Worm (Caenorhabditis elegans) whole organism, L3 larva: ENCODE data around the gene C23G10.1.

Experiments used
- R02D3.7 ChIP-seq: fragments of 150-350 bp; optimal IDR thresholded peaks from 2 replicates; lab custom pipeline; 2014; ENCODE audit warnings: missing biosample characterization, missing genetic modification characterization
- ZK546.5 ChIP-seq: sonication (generic microtip); optimal IDR thresholded peaks from 2 replicates; lab custom pipeline; 2017; ENCODE audit warnings: missing biosample characterization, missing genetic modification characterization
- aly-2 ChIP-seq: fragments of 150-350 bp; optimal IDR thresholded peaks from 2 replicates; lab custom pipeline; 2014; ENCODE audit warnings: missing biosample characterization, missing genetic modification characterization
- ama-1 ChIP-seq: fragments of 150-350 bp; optimal IDR thresholded peaks from 2 replicates; lab custom pipeline; 2018
- ceh-28 ChIP-seq: fragments of 150-350 bp; optimal IDR thresholded peaks from 2 replicates; lab custom pipeline; 2014; ENCODE audit warnings: missing biosample characterization, missing genetic modification reagents, missing genetic modification characterization
- ceh-82 ChIP-seq: fragments of 150-350 bp; optimal IDR thresholded peaks from 2 replicates; lab custom pipeline; 2014; ENCODE audit warnings: missing biosample characterization, missing genetic modification characterization
- ceh-9 ChIP-seq: sonication (generic microtip); optimal IDR thresholded peaks from 2 replicates; lab custom pipeline; 2018; ENCODE audit warnings: missing biosample characterization, missing genetic modification characterization
- egl-27 ChIP-seq: sonication (generic microtip); optimal IDR thresholded peaks from 4 replicates; lab custom pipeline; 2017; ENCODE audit warnings: missing biosample characterization, missing genetic modification reagents, missing genetic modification characterization
- egl-5 ChIP-seq: fragments of 150-350 bp; optimal IDR thresholded peaks from 2 replicates; lab custom pipeline; 2017; ENCODE audit warnings: missing biosample characterization, missing genetic modification reagents, missing genetic modification characterization, inconsistent platforms
- elt-1 ChIP-seq: fragments of 150-350 bp; optimal IDR thresholded peaks from 2 replicates; lab custom pipeline; 2014; ENCODE audit warnings: missing biosample characterization, missing genetic modification characterization
- elt-2 ChIP-seq: sonication (generic microtip); optimal IDR thresholded peaks from 2 replicates; lab custom pipeline; 2016; ENCODE audit warnings: missing genetic modification reagents, mild to moderate bottlenecking, missing genetic modification characterization, missing compliant biosample characterization
- elt-3 ChIP-seq, 3 experiments: fragments of 150-350 bp in 1 of 3; sonication (generic microtip) in 2 of 3; optimal IDR thresholded peaks; 2 replicates in 2 of 3; 4 replicates in 1 of 3; lab custom pipeline; 2014 to 2017; ENCODE audit warnings: missing biosample characterization in 3 of 3, missing genetic modification characterization in 3 of 3
- eor-1 ChIP-seq, 2 experiments: fragments of 150-350 bp; optimal IDR thresholded peaks; 2 replicates each; lab custom pipeline; 2014 to 2018; ENCODE audit warnings: missing biosample characterization in 2 of 2, missing genetic modification characterization in 2 of 2
- fkh-10 ChIP-seq: sonication (generic microtip); optimal IDR thresholded peaks from 2 replicates; lab custom pipeline; 2017; ENCODE audit warnings: missing biosample characterization, missing genetic modification reagents, missing genetic modification characterization
- fkh-2 ChIP-seq: fragments of 150-350 bp; optimal IDR thresholded peaks from 2 replicates; lab custom pipeline; 2014; ENCODE audit warnings: missing biosample characterization, missing genetic modification reagents, missing genetic modification characterization
- fos-1 ChIP-seq: fragments of 150-350 bp; optimal IDR thresholded peaks from 2 replicates; lab custom pipeline; 2014; ENCODE audit warnings: missing biosample characterization, missing genetic modification characterization
- jun-1 ChIP-seq: fragments of 150-350 bp; optimal IDR thresholded peaks from 2 replicates; lab custom pipeline; 2014; ENCODE audit warnings: missing biosample characterization, missing genetic modification reagents, missing genetic modification characterization
- lin-15B ChIP-seq: fragments of 150-350 bp; optimal IDR thresholded peaks from 2 replicates; lab custom pipeline; 2014; ENCODE audit warnings: missing biosample characterization, missing genetic modification characterization
- lin-39 ChIP-seq: fragments of 150-350 bp; optimal IDR thresholded peaks from 2 replicates; lab custom pipeline; 2018; ENCODE audit warnings: missing biosample characterization, missing genetic modification reagents, missing genetic modification characterization
- lsy-12 ChIP-seq: sonication (generic microtip); optimal IDR thresholded peaks from 2 replicates; lab custom pipeline; 2016; ENCODE audit warnings: mild to moderate bottlenecking, missing genetic modification characterization, missing compliant biosample characterization
- mml-1 ChIP-seq: fragments of 150-350 bp; sonication (generic microtip); optimal IDR thresholded peaks from 3 replicates; lab custom pipeline; 2014; ENCODE audit warnings: missing biosample characterization, missing genetic modification characterization
- nfya-1 ChIP-seq: sonication (generic microtip); optimal IDR thresholded peaks from 2 replicates; lab custom pipeline; 2017; ENCODE audit warnings: missing genetic modification characterization, mild to moderate bottlenecking, missing compliant biosample characterization, antibody characterized with exemption, moderate library complexity; ENCODE audit not compliant: insufficient read depth
- nhr-11 ChIP-seq: fragments of 150-350 bp; optimal IDR thresholded peaks from 2 replicates; lab custom pipeline; 2014; ENCODE audit warnings: missing biosample characterization, missing genetic modification characterization
- nhr-12 ChIP-seq: fragments of 150-350 bp; optimal IDR thresholded peaks from 2 replicates; lab custom pipeline; 2014; ENCODE audit warnings: missing biosample characterization, missing genetic modification characterization
- nhr-23 ChIP-seq: fragments of 150-350 bp; optimal IDR thresholded peaks from 2 replicates; lab custom pipeline; 2014; ENCODE audit warnings: missing biosample characterization, missing genetic modification reagents, missing genetic modification characterization
- nhr-237 ChIP-seq: fragments of 150-350 bp; optimal IDR thresholded peaks from 2 replicates; lab custom pipeline; 2014; ENCODE audit warnings: missing biosample characterization, missing genetic modification characterization
- nhr-25 ChIP-seq: sonication (generic microtip); optimal IDR thresholded peaks from 2 replicates; lab custom pipeline; 2017; ENCODE audit warnings: missing biosample characterization, missing genetic modification characterization
- nhr-28 ChIP-seq: fragments of 150-350 bp; optimal IDR thresholded peaks from 2 replicates; lab custom pipeline; 2014; ENCODE audit warnings: missing biosample characterization, missing genetic modification characterization
- nhr-67 ChIP-seq: fragments of 150-350 bp; optimal IDR thresholded peaks from 2 replicates; lab custom pipeline; 2014; ENCODE audit warnings: missing biosample characterization, missing genetic modification characterization
- nhr-76 ChIP-seq: fragments of 150-350 bp; sonication (generic microtip); optimal IDR thresholded peaks from 5 replicates; lab custom pipeline; 2014; ENCODE audit warnings: missing biosample characterization, missing genetic modification characterization
- pha-4 ChIP-seq: fragments of 150-350 bp; optimal IDR thresholded peaks from 2 replicates; lab custom pipeline; 2014; ENCODE audit warnings: missing biosample characterization, missing genetic modification reagents, missing genetic modification characterization
- pqm-1 ChIP-seq: fragments of 150-350 bp; optimal IDR thresholded peaks from 2 replicates; lab custom pipeline; 2017; ENCODE audit warnings: missing biosample characterization, missing genetic modification characterization, inconsistent platforms
- skn-1 ChIP-seq: fragments of 150-350 bp; optimal IDR thresholded peaks from 2 replicates; lab custom pipeline; 2014; ENCODE audit warnings: missing biosample characterization, missing genetic modification characterization
- snpc-4 ChIP-seq: fragments of 150-350 bp; optimal IDR thresholded peaks from 2 replicates; lab custom pipeline; 2014; ENCODE audit warnings: missing biosample characterization, missing genetic modification characterization
- unc-62 ChIP-seq: fragments of 150-350 bp; sonication (generic microtip); optimal IDR thresholded peaks from 4 replicates; lab custom pipeline; 2014; ENCODE audit warnings: missing biosample characterization, missing genetic modification reagents, missing genetic modification characterization
- ztf-4 ChIP-seq: fragments of 150-350 bp; optimal IDR thresholded peaks from 2 replicates; lab custom pipeline; 2014; ENCODE audit warnings: missing biosample characterization, missing genetic modification characterization

The C23G10.1 gene

ce11 chrIII:6216833-6217466 lies 7.9 kb downstream of the C23G10.1 start, which contains the start of gene hot-4:
Gene hot-4 (plus strand): TSS chrIII:6217416.
- no peak for TF ChIP-seq aly-2 (tag; lab: Kevin White, UChicago)
- no peak for TF ChIP-seq ceh-28
- TF ChIP-seq nhr-76 (tag; lab: Kevin White, UChicago): no peak
- no peak for TF ChIP-seq fos-1 (tag; lab: Kevin White, UChicago)
- TF ChIP-seq egl-5 (tag; lab: Kevin White, UChicago): no peak
- no peak for TF ChIP-seq lin-15B (tag; lab: Kevin White, UChicago)
- no peak for TF ChIP-seq ztf-4 (tag; lab: Kevin White, UChicago)
- TF ChIP-seq mml-1 (tag; lab: Kevin White, UChicago): no peak
- TF ChIP-seq R02D3.7 (tag; lab: Kevin White, UChicago): no peak
- TF ChIP-seq pha-4: no peak
- TF ChIP-seq snpc-4 (tag; lab: Kevin White, UChicago): no peak
- TF ChIP-seq nfya-1: no peak
- no peak for TF ChIP-seq nhr-28 (tag; lab: Kevin White, UChicago)
- TF ChIP-seq fkh-10 (GFP tag; lab: Kevin White, UChicago): no peak
- TF ChIP-seq fkh-2 (tag; lab: Kevin White, UChicago): no peak
- no peak for TF ChIP-seq ceh-82 (tag; lab: Kevin White, UChicago)
- no peak for TF ChIP-seq nhr-237
- no peak for TF ChIP-seq lin-39 (tag; lab: Kevin White, UChicago)
- no peak for TF ChIP-seq elt-1 (tag; lab: Kevin White, UChicago)
- no peak for TF ChIP-seq ZK546.5 (tag; lab: Kevin White, UChicago)

- TF ChIP-seq lin-39 (tag; lab: Kevin White, UChicago): no peak
- no peak for TF ChIP-seq elt-1 (tag; lab: Kevin White, UChicago)
Measured at ce11 chrIII:6221403-6221802, 12.3 kb downstream of the C23G10.1 start.

ce11 chrIII:6230870-6231269 lies 21.8 kb downstream of the C23G10.1 start, which contains the start of gene esyt-2:
Gene esyt-2 (minus strand): TSS chrIII:6230970.
- TF ChIP-seq nhr-12 (tag; lab: Kevin White, UChicago) (no peak), ama-1 (lab: Kevin White, UChicago) (no peak), fkh-10 (GFP tag; lab: Kevin White, UChicago) (no peak), unc-62 (GFP tag; lab: Kevin White, UChicago) (no peak), nhr-76 (tag; lab: Kevin White, UChicago) (no peak)

- TF ChIP-seq nhr-25 (peak; percentile 4), jun-1 (peak; percentile 33), fkh-10 (GFP tag; lab: Kevin White, UChicago) (no peak), pqm-1 (tag; lab: Kevin White, UChicago) (peak; percentile 94), nhr-11 (no peak), pha-4 (peak; percentile 87), nhr-23 (no peak), nfya-1 (peak; percentile 14), elt-3 (tag; optimal IDR thresholded peaks at IDR 0.05; lab: Kevin White, UChicago) (no peak), elt-2 (tag; lab: Kevin White, UChicago) (peak; percentile 95), nhr-12 (tag; lab: Kevin White, UChicago) (no peak)
Measured at ce11 chrIII:6231880-6232279, 22.8 kb downstream of the C23G10.1 start.

- TF ChIP-seq fkh-10 (GFP tag; lab: Kevin White, UChicago) (no peak), egl-5 (tag; lab: Kevin White, UChicago) (no peak), nfya-1 (no peak), ceh-9 (tag; lab: Kevin White, UChicago) (no peak), egl-27 (tag; lab: Kevin White, UChicago) (no peak), mml-1 (tag; lab: Kevin White, UChicago) (no peak), R02D3.7 (tag; lab: Kevin White, UChicago) (no peak), nhr-237 (no peak), nhr-67 (tag; lab: Kevin White, UChicago) (no peak), nhr-23 (no peak), lsy-12 (tag; lab: Kevin White, UChicago) (no peak), skn-1 (no peak), lin-15B (tag; lab: Kevin White, UChicago) (no peak), eor-1 (tag; optimal IDR thresholded peaks at IDR 0.05; lab: Kevin White, UChicago) (no peak), unc-62 (GFP tag; lab: Kevin White, UChicago) (no peak)
Measured at ce11 chrIII:6236649-6237048, 27.6 kb downstream of the C23G10.1 start, which contains the start of gene T12A2.21. Gene T12A2.21 (minus strand): TSS chrIII:6236749.
